Fruit fly (Drosophila melanogaster): Measurements from ENCODE around the gene CG34135.

CG34135 gene

dm6 chr3R:8741248-8741647, 26.7 kb downstream of the CG34135 start:
- no peak for TF ChIP-seq OdsH (GFP tag; optimal IDR thresholded peaks at IDR 0.05)
- no peak for TF ChIP-seq jim (GFP tag; optimal IDR thresholded peaks at IDR 0.05)
- no peak for TF ChIP-seq foxo (GFP tag; optimal IDR thresholded peaks at IDR 0.05)
- TF ChIP-seq Dif (GFP tag; optimal IDR thresholded peaks at IDR 0.05; ENCODE audit: partially characterized antibody) = no peak
- TF ChIP-seq dsf (GFP tag; optimal IDR thresholded peaks at IDR 0.05; ENCODE audit: borderline replicate concordance) = no peak
- no peak for TF ChIP-seq CrebA (GFP tag; optimal IDR thresholded peaks at IDR 0.05; ENCODE audit: borderline replicate concordance)
- TF ChIP-seq Myc (optimal IDR thresholded peaks at IDR 0.05) = no peak
- no peak for TF ChIP-seq brk (GFP tag; optimal IDR thresholded peaks at IDR 0.05)
- TF ChIP-seq Hr78 (GFP tag; optimal IDR thresholded peaks at IDR 0.05) = no peak
- no peak for TF ChIP-seq Vsx2 (GFP tag; optimal IDR thresholded peaks at IDR 0.05; ENCODE audit: partially characterized antibody)
- TF ChIP-seq lola (GFP tag; optimal IDR thresholded peaks at IDR 0.05) = no peak
- TF ChIP-seq dl (GFP tag; optimal IDR thresholded peaks at IDR 0.05; ENCODE audit: insufficient read depth in 1 of 2, partially characterized antibody in 2 of 2) = no peak
- no peak for TF ChIP-seq h (GFP tag; optimal IDR thresholded peaks at IDR 0.05)
- no peak for TF ChIP-seq N (GFP tag; optimal IDR thresholded peaks at IDR 0.05)
- TF ChIP-seq GATAd (GFP tag; optimal IDR thresholded peaks at IDR 0.05) = no peak
- TF ChIP-seq Sp1 (GFP tag; optimal IDR thresholded peaks at IDR 0.05) = no peak

DNA sequence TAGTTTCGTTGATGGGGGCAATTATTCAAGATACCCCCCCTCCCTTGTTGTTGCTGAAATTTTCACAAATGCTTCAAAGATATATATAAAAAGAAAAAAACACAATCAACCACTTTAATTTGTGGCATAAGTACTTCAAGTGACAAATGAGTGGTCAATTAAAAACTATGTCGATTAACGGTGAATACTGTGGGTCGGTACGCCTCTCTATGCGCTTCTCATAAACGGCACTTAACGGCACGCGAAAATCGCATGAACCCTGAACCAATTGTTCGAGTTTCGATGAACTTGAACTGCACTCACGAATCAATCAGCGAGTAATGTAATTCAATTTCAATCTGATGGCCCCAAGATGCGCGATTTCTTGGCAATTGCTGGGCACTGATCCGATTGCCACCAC, 27.9 kb downstream of the CG34135 start:
- TF ChIP-seq psq (GFP tag; optimal IDR thresholded peaks at IDR 0.05) (no peak), Mio (GFP tag; optimal IDR thresholded peaks at IDR 0.05) (no peak), dsf (GFP tag; optimal IDR thresholded peaks at IDR 0.05; ENCODE audit: borderline replicate concordance) (no peak), Hnf4 (GFP tag; optimal IDR thresholded peaks at IDR 0.05) (no peak), Vsx2 (GFP tag; optimal IDR thresholded peaks at IDR 0.05; ENCODE audit: partially characterized antibody) (no peak), sv (GFP tag; optimal IDR thresholded peaks at IDR 0.05) (no peak), OdsH (GFP tag; optimal IDR thresholded peaks at IDR 0.05) (no peak), brk (GFP tag; optimal IDR thresholded peaks at IDR 0.05) (no peak), dl (GFP tag; optimal IDR thresholded peaks at IDR 0.05; ENCODE audit: insufficient read depth in 1 of 2, partially characterized antibody in 2 of 2) (no peak), sage (GFP tag; optimal IDR thresholded peaks at IDR 0.05) (no peak), fru (GFP tag; optimal IDR thresholded peaks at IDR 0.05) (no peak), h (GFP tag; optimal IDR thresholded peaks at IDR 0.05) (no peak), woc (GFP tag; optimal IDR thresholded peaks at IDR 0.05) (no peak), dmrt93B (GFP tag; optimal IDR thresholded peaks at IDR 0.05) (no peak), rgr (GFP tag; optimal IDR thresholded peaks at IDR 0.05) (no peak)

- TF ChIP-seq fru (GFP tag; optimal IDR thresholded peaks at IDR 0.05) = peak; percentile 65
- TF ChIP-seq usp (GFP tag; optimal IDR thresholded peaks at IDR 0.05) = no peak
- TF ChIP-seq sv (GFP tag; optimal IDR thresholded peaks at IDR 0.05) = no peak
- no peak for TF ChIP-seq dmrt93B (GFP tag; optimal IDR thresholded peaks at IDR 0.05)
- no peak for TF ChIP-seq Myc (optimal IDR thresholded peaks at IDR 0.05)
- no peak for TF ChIP-seq Hr83 (GFP tag; optimal IDR thresholded peaks at IDR 0.05; ENCODE audit: poor library complexity, severe bottlenecking)
- peak; percentile 45 for TF ChIP-seq h (GFP tag; optimal IDR thresholded peaks at IDR 0.05)
- no peak for TF ChIP-seq Mio (GFP tag; optimal IDR thresholded peaks at IDR 0.05)
- TF ChIP-seq ey (GFP tag; optimal IDR thresholded peaks at IDR 0.05) = peak; percentile 1
- peak; percentile 36 for TF ChIP-seq woc (GFP tag; optimal IDR thresholded peaks at IDR 0.05)
- no peak for TF ChIP-seq CrebA (GFP tag; optimal IDR thresholded peaks at IDR 0.05; ENCODE audit: borderline replicate concordance)
- no peak for TF ChIP-seq CG32264 (GFP tag; optimal IDR thresholded peaks at IDR 0.05)
- TF ChIP-seq rgr (GFP tag; optimal IDR thresholded peaks at IDR 0.05) = peak; percentile 42
- TF ChIP-seq Abd-B (GFP tag; optimal IDR thresholded peaks at IDR 0.05) = no peak
- peak; percentile 10 for TF ChIP-seq psq (GFP tag; optimal IDR thresholded peaks at IDR 0.05)
- TF ChIP-seq Sp1 (GFP tag; optimal IDR thresholded peaks at IDR 0.05) = peak; percentile 40
- TF ChIP-seq br (GFP tag; optimal IDR thresholded peaks at IDR 0.05) = no peak
- no peak for TF ChIP-seq Hr78 (GFP tag; optimal IDR thresholded peaks at IDR 0.05)
- TF ChIP-seq Jra (GFP tag; optimal IDR thresholded peaks at IDR 0.05) = no peak
- no peak for TF ChIP-seq Dfd (GFP tag; optimal IDR thresholded peaks at IDR 0.05)
- TF ChIP-seq pan (optimal IDR thresholded peaks at IDR 0.05) = no peak
- TF ChIP-seq N (GFP tag; optimal IDR thresholded peaks at IDR 0.05) = no peak
- TF ChIP-seq jim (GFP tag; optimal IDR thresholded peaks at IDR 0.05) = no peak
- peak; percentile 25 for TF ChIP-seq OdsH (GFP tag; optimal IDR thresholded peaks at IDR 0.05)
- TF ChIP-seq Hnf4 (GFP tag; optimal IDR thresholded peaks at IDR 0.05) = no peak
- no peak for TF ChIP-seq dsf (GFP tag; optimal IDR thresholded peaks at IDR 0.05; ENCODE audit: borderline replicate concordance)
- TF ChIP-seq GATAd (GFP tag; optimal IDR thresholded peaks at IDR 0.05) = no peak
- no peak for TF ChIP-seq dl (GFP tag; optimal IDR thresholded peaks at IDR 0.05; ENCODE audit: insufficient read depth in 1 of 2, partially characterized antibody in 2 of 2)
- no peak for TF ChIP-seq sage (GFP tag; optimal IDR thresholded peaks at IDR 0.05)
- no peak for TF ChIP-seq CG9705 (GFP tag; optimal IDR thresholded peaks at IDR 0.05)
- no peak for TF ChIP-seq brk (GFP tag; optimal IDR thresholded peaks at IDR 0.05)
- no peak for TF ChIP-seq lola (GFP tag; optimal IDR thresholded peaks at IDR 0.05)
- TF ChIP-seq Vsx2 (GFP tag; optimal IDR thresholded peaks at IDR 0.05; ENCODE audit: partially characterized antibody) = no peak
- TF ChIP-seq Rel (GFP tag; optimal IDR thresholded peaks at IDR 0.05) = no peak
- no peak for TF ChIP-seq Rel (tag; optimal IDR thresholded peaks at IDR 0.05)
- no peak for TF ChIP-seq tai (GFP tag; optimal IDR thresholded peaks at IDR 0.05)
- TF ChIP-seq Dif (GFP tag; optimal IDR thresholded peaks at IDR 0.05; ENCODE audit: partially characterized antibody) = no peak
- TF ChIP-seq foxo (GFP tag; optimal IDR thresholded peaks at IDR 0.05) = peak in 1 of 2 experiments; percentile 35
- TF ChIP-seq HLH106 (tag; optimal IDR thresholded peaks at IDR 0.05) = peak; percentile 20
These were observed 28.7 kb downstream of the CG34135 start for dm6 chr3R:8739161-8739783.
